Worm (Caenorhabditis elegans) whole organism, young adult: ENCODE measurements around the gene F23F1.10.

Experiments used
- B0261.1 ChIP-seq: sonication (generic microtip); optimal IDR thresholded peaks from 2 replicates; lab custom pipeline; 2016; ENCODE audit warnings: mild to moderate bottlenecking, missing genetic modification characterization, moderate library complexity, missing compliant biosample characterization
- K11D2.4 ChIP-seq: fragments of 200-800 bp; sonication (Bioruptor generic); IDR thresholded peaks from 2 replicates; pipeline ENCODE4 v1.3.6; 2022; ENCODE audit warnings: missing genetic modification reagents, missing genetic modification characterization, missing compliant biosample characterization
- ama-1 ChIP-seq, 3 experiments: fragments of 150-350 bp in 1 of 3; sonication (generic microtip) in 2 of 3; optimal IDR thresholded peaks; 2 replicates each; lab custom pipeline; 2014 to 2018; ENCODE audit warnings: missing biosample characterization in 2 of 3, missing genetic modification characterization in 2 of 3, missing genetic modification reagents in 2 of 3
- attf-6 ChIP-seq: fragments of 200-800 bp; sonication (Bioruptor generic); IDR thresholded peaks from 2 replicates; pipeline ENCODE4 v1.3.6; 2022; ENCODE audit warnings: missing genetic modification reagents, missing genetic modification characterization, missing compliant biosample characterization
- egrh-3 ChIP-seq: fragments of 200-800 bp; sonication (Bioruptor generic); IDR thresholded peaks from 2 replicates; pipeline ENCODE4 v1.3.6; 2022; ENCODE audit warnings: missing genetic modification reagents, missing genetic modification characterization, missing compliant biosample characterization
- lag-1 ChIP-seq: fragments of 200-800 bp; sonication (Bioruptor generic); IDR thresholded peaks from 2 replicates; pipeline ENCODE4 v1.3.6; 2022; ENCODE audit warnings: missing genetic modification reagents, missing genetic modification characterization, missing compliant biosample characterization
- nfya-2 ChIP-seq: fragments of 200-800 bp; sonication (Bioruptor generic); IDR thresholded peaks from 2 replicates; pipeline ENCODE4 v1.3.6; 2022; ENCODE audit warnings: missing genetic modification reagents, missing genetic modification characterization, missing compliant biosample characterization
- pha-4 ChIP-seq: fragments of 150-350 bp; sonication (generic microtip); optimal IDR thresholded peaks from 2 replicates; lab custom pipeline; 2014; ENCODE audit warnings: missing biosample characterization, missing genetic modification reagents, missing genetic modification characterization

ce11 chrII:57873-58272 is 16.1 kb upstream of the F23F1.10 start:
- TF ChIP-seq nfya-2 (GFP tag; lab: Robert Waterston, UW): no peak
- no peak for TF ChIP-seq ama-1 (optimal IDR thresholded peaks at IDR 0.05; lab: Kevin White, UChicago)
- TF ChIP-seq ama-1 (GFP tag; optimal IDR thresholded peaks at IDR 0.05; lab: Kevin White, UChicago): no peak
- TF ChIP-seq B0261.1 (tag; lab: Kevin White, UChicago): no peak
- no peak for TF ChIP-seq egrh-3 (GFP tag; lab: Robert Waterston, UW)
- TF ChIP-seq attf-6 (GFP tag; lab: Robert Waterston, UW): no peak
- no peak for TF ChIP-seq K11D2.4 (GFP tag; lab: Robert Waterston, UW)
- no peak for TF ChIP-seq lag-1 (GFP tag; lab: Robert Waterston, UW)
- no peak for TF ChIP-seq pha-4
